Worm (Caenorhabditis elegans): ENCODE results near the gene Y38F1A.7.

DNA sequence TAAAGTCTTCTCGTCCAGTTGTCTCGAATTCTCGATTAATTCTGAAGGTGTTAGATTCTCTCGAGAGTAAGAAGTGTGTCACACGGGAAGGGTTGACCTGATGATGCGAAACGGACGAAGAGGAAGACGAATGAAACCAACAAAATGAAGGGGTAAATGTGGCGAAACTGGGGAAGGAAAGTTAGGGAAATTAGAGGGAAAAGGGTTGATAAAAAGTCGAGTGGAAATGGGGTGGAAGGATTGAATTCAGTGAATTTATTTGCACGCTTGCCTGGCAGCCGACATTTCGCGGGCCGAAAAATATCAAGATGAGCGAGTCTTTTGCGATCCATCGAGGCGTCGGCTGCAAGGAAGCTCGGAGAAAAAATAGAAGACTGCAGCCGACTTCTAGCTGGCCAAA, 49.4 kb downstream of the Y38F1A.7 start, which contains the start of gene F58G1.7:
- TF ChIP-seq ztf-4 (tag; optimal IDR thresholded peaks at IDR 0.05) (no peak), gmeb-1 (tag; optimal IDR thresholded peaks at IDR 0.05) (no peak), mab-5 (tag; optimal IDR thresholded peaks at IDR 0.05) (no peak), lin-13 (GFP tag; optimal IDR thresholded peaks at IDR 0.05) (no peak), nhr-11 (tag; optimal IDR thresholded peaks at IDR 0.05) (no peak), ceh-16 (tag; optimal IDR thresholded peaks at IDR 0.05) (no peak), egl-27 (tag; optimal IDR thresholded peaks at IDR 0.05) (no peak), unc-62 (GFP tag; optimal IDR thresholded peaks at IDR 0.05) (no peak), lin-39 (tag; optimal IDR thresholded peaks at IDR 0.05) (no peak), mdl-1 (tag; optimal IDR thresholded peaks at IDR 0.05) (no peak), dmd-4 (tag; optimal IDR thresholded peaks at IDR 0.05) (no peak), unc-39 (tag; optimal IDR thresholded peaks at IDR 0.05) (no peak), nhr-237 (tag; optimal IDR thresholded peaks at IDR 0.05) (no peak)

All from whole organism, L2 larva.